Worm (Caenorhabditis elegans): ENCODE results near the gene F31E3.12.

- TF ChIP-seq unc-39 (tag; optimal IDR thresholded peaks at IDR 0.05) (peak; percentile 2), snpc-4 (tag; optimal IDR thresholded peaks at IDR 0.05) (no peak), nhr-12 (tag; optimal IDR thresholded peaks at IDR 0.05) (no peak), nhr-76 (tag; optimal IDR thresholded peaks at IDR 0.05) (no peak)
These were observed 9.7 kb downstream of the F31E3.12 start for ce11 chrIII:6978875-6979274.
